Worm (Caenorhabditis elegans) whole organism, L1 larva: Measurements from ENCODE around the gene srj-53.

Experiments
- C16A3.4 ChIP-seq: fragments of 150-350 bp; optimal IDR thresholded peaks from 2 replicates; lab custom pipeline; 2014; ENCODE audit warnings: missing biosample characterization, missing genetic modification characterization
- Y116A8C.19 ChIP-seq: sonication (generic microtip); optimal IDR thresholded peaks from 2 replicates; lab custom pipeline; 2016; ENCODE audit warnings: missing compliant biosample characterization, missing genetic modification characterization, borderline replicate concordance
- alr-1 ChIP-seq: fragments of 200-800 bp; sonication (Bioruptor generic); optimal IDR thresholded peaks from 2 replicates; lab custom pipeline; 2018; ENCODE audit warnings: borderline replicate concordance, mild to moderate bottlenecking, missing genetic modification characterization, missing compliant biosample characterization
- ama-1 ChIP-seq: fragments of 150-350 bp; optimal IDR thresholded peaks from 2 replicates; lab custom pipeline; 2014
- blmp-1 ChIP-seq: fragments of 150-350 bp; optimal IDR thresholded peaks from 2 replicates; lab custom pipeline; 2014; ENCODE audit warnings: missing biosample characterization, missing genetic modification characterization
- ceh-63 ChIP-seq: fragments of 200-800 bp; sonication (Bioruptor generic); optimal IDR thresholded peaks from 2 replicates; lab custom pipeline; 2018; ENCODE audit warnings: mild to moderate bottlenecking, missing genetic modification characterization, missing compliant biosample characterization
- ceh-88 ChIP-seq: fragments of 200-800 bp; sonication (Bioruptor generic); IDR thresholded peaks from 2 replicates; pipeline ENCODE4 v1.3.6; 2022; ENCODE audit warnings: missing genetic modification characterization, missing compliant biosample characterization
- ceh-90 ChIP-seq: sonication (generic microtip); optimal IDR thresholded peaks from 2 replicates; lab custom pipeline; 2016; ENCODE audit warnings: missing genetic modification characterization, missing compliant biosample characterization
- ces-1 ChIP-seq: fragments of 150-350 bp; optimal IDR thresholded peaks from 2 replicates; lab custom pipeline; 2014; ENCODE audit warnings: missing biosample characterization, missing genetic modification reagents, missing genetic modification characterization
- dpl-1 ChIP-seq, 3 experiments: fragments of 150-350 bp in 2 of 3; sonication (generic microtip) in 1 of 3; optimal IDR thresholded peaks; 2 replicates each; lab custom pipeline; 2014 to 2017; ENCODE audit warnings: missing biosample characterization in 3 of 3, missing genetic modification characterization in 3 of 3, missing genetic modification reagents in 3 of 3
- efl-3 ChIP-seq: fragments of 200-800 bp; sonication (Bioruptor generic); optimal IDR thresholded peaks from 2 replicates; lab custom pipeline; 2018; ENCODE audit warnings: mild to moderate bottlenecking, missing genetic modification characterization, missing compliant biosample characterization
- elt-2 ChIP-seq: sonication (generic microtip); optimal IDR thresholded peaks from 2 replicates; lab custom pipeline; 2016; ENCODE audit warnings: missing genetic modification characterization, mild to moderate bottlenecking, inconsistent platforms, missing compliant biosample characterization, missing genetic modification reagents
- elt-3 ChIP-seq, 6 experiments: fragments of 150-350 bp in 1 of 6; sonication (generic microtip); optimal IDR thresholded peaks; 2 replicates each; lab custom pipeline; 2017 to 2018; ENCODE audit warnings: missing biosample characterization in 6 of 6, missing genetic modification characterization in 6 of 6, inconsistent platforms in 1 of 6
- ets-5 ChIP-seq: fragments of 200-800 bp; sonication (Bioruptor generic); IDR thresholded peaks from 2 replicates; pipeline ENCODE4 v1.3.6; 2022; ENCODE audit warnings: missing genetic modification characterization, missing compliant biosample characterization
- fkh-4 ChIP-seq: sonication (generic microtip); optimal IDR thresholded peaks from 2 replicates; lab custom pipeline; 2016; ENCODE audit warnings: missing compliant biosample characterization, missing genetic modification characterization, borderline replicate concordance
- fkh-8 ChIP-seq: sonication (generic microtip); optimal IDR thresholded peaks from 2 replicates; lab custom pipeline; 2016; ENCODE audit warnings: mild to moderate bottlenecking, missing genetic modification characterization, missing compliant biosample characterization
- fos-1 ChIP-seq: fragments of 150-350 bp; optimal IDR thresholded peaks from 2 replicates; lab custom pipeline; 2014; ENCODE audit warnings: missing biosample characterization, missing genetic modification characterization
- hlh-17 ChIP-seq: fragments of 200-800 bp; sonication (Bioruptor generic); optimal IDR thresholded peaks from 2 replicates; lab custom pipeline; 2018; ENCODE audit warnings: missing genetic modification characterization, mild to moderate bottlenecking, missing compliant biosample characterization, moderate library complexity, borderline replicate concordance
- hlh-4 ChIP-seq: sonication (generic microtip); optimal IDR thresholded peaks from 2 replicates; lab custom pipeline; 2016; ENCODE audit warnings: mild to moderate bottlenecking, missing genetic modification characterization, missing compliant biosample characterization
- hpl-2 ChIP-seq: fragments of 150-350 bp; optimal IDR thresholded peaks from 2 replicates; lab custom pipeline; 2014; ENCODE audit warnings: missing biosample characterization, missing genetic modification reagents, missing genetic modification characterization
- lin-13 ChIP-seq: fragments of 150-350 bp; optimal IDR thresholded peaks from 2 replicates; lab custom pipeline; 2014; ENCODE audit warnings: missing biosample characterization, missing genetic modification reagents, missing genetic modification characterization
- lin-14 ChIP-seq: fragments of 200-800 bp; sonication (Bioruptor generic); optimal IDR thresholded peaks from 2 replicates; lab custom pipeline; 2018; ENCODE audit warnings: mild to moderate bottlenecking, missing genetic modification characterization, moderate library complexity, missing compliant biosample characterization
- lin-39 ChIP-seq: fragments of 150-350 bp; optimal IDR thresholded peaks from 2 replicates; lab custom pipeline; 2014; ENCODE audit warnings: missing biosample characterization, missing genetic modification reagents, missing genetic modification characterization
- lir-3 ChIP-seq: sonication (generic microtip); optimal IDR thresholded peaks from 2 replicates; lab custom pipeline; 2016; ENCODE audit warnings: mild to moderate bottlenecking, missing genetic modification characterization, moderate library complexity, missing compliant biosample characterization; ENCODE audit not compliant: poor library complexity
- lsy-2 ChIP-seq, 2 experiments: fragments of 150-350 bp; optimal IDR thresholded peaks; 2 replicates each; lab custom pipeline; 2014; ENCODE audit warnings: missing biosample characterization in 2 of 2, missing genetic modification characterization in 2 of 2
- mdl-1 ChIP-seq, 2 experiments: fragments of 150-350 bp; optimal IDR thresholded peaks; 2 replicates each; lab custom pipeline; 2014 to 2017; ENCODE audit warnings: missing biosample characterization in 2 of 2, missing genetic modification characterization in 2 of 2, inconsistent platforms in 1 of 2
- mep-1 ChIP-seq: fragments of 150-350 bp; optimal IDR thresholded peaks from 2 replicates; lab custom pipeline; 2014; ENCODE audit warnings: missing biosample characterization, missing genetic modification characterization
- nhr-19 ChIP-seq: fragments of 200-800 bp; sonication (Bioruptor generic); conservative IDR thresholded peaks from 2 replicates; pipeline ENCODE4 v1.3.6; 2022; ENCODE audit warnings: missing genetic modification characterization, missing compliant biosample characterization
- nhr-77 ChIP-seq: fragments of 150-350 bp; optimal IDR thresholded peaks from 2 replicates; lab custom pipeline; 2014; ENCODE audit warnings: missing biosample characterization, missing genetic modification characterization
- nhr-84 ChIP-seq: sonication (generic microtip); optimal IDR thresholded peaks from 2 replicates; lab custom pipeline; 2017; ENCODE audit warnings: missing biosample characterization, missing genetic modification characterization
- nhr-85 ChIP-seq: sonication (generic microtip); peaks from one replicate; lab custom pipeline; 2016; ENCODE audit warnings: missing genetic modification characterization, inconsistent platforms, missing compliant biosample characterization
- nhr-90 ChIP-seq: sonication (generic microtip); optimal IDR thresholded peaks from 2 replicates; lab custom pipeline; 2016; ENCODE audit warnings: mild to moderate bottlenecking, missing genetic modification characterization, missing compliant biosample characterization; ENCODE audit not compliant: poor library complexity
- pag-3 ChIP-seq: sonication (generic microtip); optimal IDR thresholded peaks from 2 replicates; lab custom pipeline; 2017; ENCODE audit warnings: missing genetic modification characterization, mild to moderate bottlenecking, missing compliant biosample characterization, antibody characterized with exemption, borderline replicate concordance; ENCODE audit not compliant: insufficient read depth
- rnt-1 ChIP-seq: sonication (generic microtip); optimal IDR thresholded peaks from 2 replicates; lab custom pipeline; 2016; ENCODE audit warnings: mild to moderate bottlenecking, missing genetic modification characterization, moderate library complexity, missing compliant biosample characterization
- skn-1 ChIP-seq: fragments of 150-350 bp; optimal IDR thresholded peaks from 2 replicates; lab custom pipeline; 2014; ENCODE audit warnings: missing biosample characterization, missing genetic modification characterization
- snu-23 ChIP-seq: sonication (generic microtip); optimal IDR thresholded peaks from 2 replicates; lab custom pipeline; 2016; ENCODE audit warnings: missing genetic modification characterization, missing compliant biosample characterization
- sptf-1 ChIP-seq: fragments of 150-350 bp; optimal IDR thresholded peaks from 2 replicates; lab custom pipeline; 2014; ENCODE audit warnings: missing biosample characterization, missing genetic modification characterization
- sup-37 ChIP-seq: fragments of 200-800 bp; sonication (Bioruptor generic); optimal IDR thresholded peaks from 2 replicates; lab custom pipeline; 2018; ENCODE audit warnings: mild to moderate bottlenecking, missing genetic modification characterization, missing compliant biosample characterization
- swsn-7 ChIP-seq: sonication (generic microtip); optimal IDR thresholded peaks from 2 replicates; lab custom pipeline; 2016; ENCODE audit warnings: missing genetic modification characterization, missing compliant biosample characterization
- unc-30 ChIP-seq: sonication (generic microtip); optimal IDR thresholded peaks from 2 replicates; lab custom pipeline; 2017; ENCODE audit warnings: missing biosample characterization, missing genetic modification characterization
- vab-15 ChIP-seq: sonication (generic microtip); optimal IDR thresholded peaks from 2 replicates; lab custom pipeline; 2017; ENCODE audit warnings: missing genotype, mild to moderate bottlenecking, missing genetic modification characterization, missing compliant biosample characterization
- xbp-1 ChIP-seq: sonication (generic microtip); optimal IDR thresholded peaks from 2 replicates; lab custom pipeline; 2016; ENCODE audit warnings: missing genetic modification characterization, missing compliant biosample characterization
- zag-1 ChIP-seq: fragments of 150-350 bp; optimal IDR thresholded peaks from 2 replicates; lab custom pipeline; 2014; ENCODE audit warnings: missing biosample characterization, missing genetic modification characterization
- zip-4 ChIP-seq: fragments of 200-800 bp; sonication (Bioruptor generic); optimal IDR thresholded peaks from 2 replicates; lab custom pipeline; 2018; ENCODE audit warnings: mild to moderate bottlenecking, missing genetic modification characterization, moderate library complexity, missing compliant biosample characterization
- ztf-11 ChIP-seq, 2 experiments: sonication (generic microtip); optimal IDR thresholded peaks; 2 replicates each; lab custom pipeline; 2016 to 2017; ENCODE audit warnings: missing genetic modification characterization in 2 of 2, missing biosample characterization in 1 of 2, missing compliant biosample characterization in 1 of 2
- ztf-4 ChIP-seq: fragments of 150-350 bp; optimal IDR thresholded peaks from 2 replicates; lab custom pipeline; 2014; ENCODE audit warnings: missing biosample characterization, missing genetic modification characterization

Gene srj-53

ce11 chrV:728822-729493 is 34.4 kb upstream of the srj-53 start (continued):
- peak; percentile 54 for TF ChIP-seq blmp-1 (tag; lab: Kevin White, UChicago)
- peak; percentile 44 for TF ChIP-seq xbp-1

- peak; percentile 92 for TF ChIP-seq lin-14 (GFP tag; lab: Kevin White, UChicago)
- TF ChIP-seq fkh-4 (tag; lab: Kevin White, UChicago), result no peak
- TF ChIP-seq fos-1, result peak; percentile 23
- TF ChIP-seq lin-13 (GFP tag; lab: Kevin White, UChicago), result peak; percentile 38
- no peak for TF ChIP-seq fkh-8 (tag; lab: Kevin White, UChicago)
- TF ChIP-seq elt-2, result peak; percentile 67
- no peak for TF ChIP-seq ceh-90 (tag; lab: Kevin White, UChicago)
- TF ChIP-seq vab-15 (tag; lab: Kevin White, UChicago), result peak; percentile 52
- TF ChIP-seq swsn-7 (tag; lab: Kevin White, UChicago), result peak; percentile 68
- TF ChIP-seq ztf-4 (tag; lab: Kevin White, UChicago), result peak; percentile 14
- TF ChIP-seq xbp-1, result peak; percentile 45
- TF ChIP-seq hlh-4 (tag; lab: Kevin White, UChicago), result no peak
- peak; percentile 31 to 55 for TF ChIP-seq lsy-2 (tag; optimal IDR thresholded peaks at IDR 0.05; lab: Kevin White, UChicago)
- peak in 2 of 3 experiments; percentile 19 to 26 for TF ChIP-seq dpl-1 (GFP tag; optimal IDR thresholded peaks at IDR 0.05; lab: Kevin White, UChicago)
- peak; percentile 92 for TF ChIP-seq nhr-85 (tag; lab: Kevin White, UChicago)
- TF ChIP-seq C16A3.4, result peak; percentile 74
- peak; percentile 88 for TF ChIP-seq rnt-1
- peak in 1 of 2 experiments; percentile 85 for TF ChIP-seq mdl-1 (tag; optimal IDR thresholded peaks at IDR 0.05; lab: Kevin White, UChicago)
- no peak for TF ChIP-seq alr-1 (tag; lab: Kevin White, UChicago)
- TF ChIP-seq ceh-88 (GFP tag; lab: Robert Waterston, UW), result peak; percentile 67
- no peak for TF ChIP-seq Y116A8C.19 (tag; lab: Kevin White, UChicago)
- no peak for TF ChIP-seq ces-1 (GFP tag; lab: Kevin White, UChicago)
- TF ChIP-seq hlh-17 (GFP tag; lab: Kevin White, UChicago), result peak; percentile 41
- TF ChIP-seq sup-37 (GFP tag; lab: Kevin White, UChicago), result peak; percentile 59
- peak; percentile 76 for TF ChIP-seq nhr-90 (tag; lab: Kevin White, UChicago)
- no peak for TF ChIP-seq unc-30 (tag; lab: Kevin White, UChicago)
- TF ChIP-seq ama-1 (lab: Kevin White, UChicago), result peak; percentile 89
- TF ChIP-seq ztf-11 (tag; optimal IDR thresholded peaks at IDR 0.05; lab: Kevin White, UChicago), result peak in 1 of 2 experiments; percentile 27
- TF ChIP-seq ets-5, result no peak
- peak; percentile 17 for TF ChIP-seq blmp-1 (tag; lab: Kevin White, UChicago)
- TF ChIP-seq efl-3 (GFP tag; lab: Kevin White, UChicago), result no peak
- no peak for TF ChIP-seq hpl-2
- TF ChIP-seq zip-4, result peak; percentile 51
- peak; percentile 54 for TF ChIP-seq ceh-63 (GFP tag; lab: Kevin White, UChicago)
- TF ChIP-seq lir-3 (tag; lab: Kevin White, UChicago), result peak; percentile 69
- TF ChIP-seq pag-3 (tag; lab: Kevin White, UChicago), result peak; percentile 41
- TF ChIP-seq snu-23 (GFP tag; lab: Kevin White, UChicago), result peak; percentile 82
- TF ChIP-seq sptf-1 (tag; lab: Kevin White, UChicago), result no peak
- TF ChIP-seq lin-39 (tag; lab: Kevin White, UChicago), result peak; percentile 46
- TF ChIP-seq nhr-84 (tag; lab: Kevin White, UChicago), result no peak
- TF ChIP-seq nhr-77 (tag; lab: Kevin White, UChicago), result peak; percentile 29
- TF ChIP-seq elt-3 (tag; optimal IDR thresholded peaks at IDR 0.05; lab: Kevin White, UChicago), result peak in 2 of 6 experiments; percentile 29 to 80
- no peak for TF ChIP-seq zag-1
- peak; percentile 93 for TF ChIP-seq nhr-19
- TF ChIP-seq skn-1 (tag; lab: Kevin White, UChicago), result no peak
- TF ChIP-seq mep-1, result peak; percentile 59
Measured at ce11 chrV:727484-728351, 33.2 kb upstream of the srj-53 start, which contains the start of the genes icl-1 and srh-2. icl-1 (minus strand) TSS chrV:728004. srh-2 (plus strand) TSS chrV:728301.
